Worm (Caenorhabditis elegans) whole organism, L4 larva: ENCODE results near the gene sulp-5.
A peak's percentile ranks its signal among the peaks of the same experiment; 100 is the strongest.

ENCODE experiments used
- D1046.2 ChIP-seq: fragments of 200-800 bp; sonication (Bioruptor generic); IDR thresholded peaks from 2 replicates; pipeline ENCODE4 v1.3.6; 2022; ENCODE audit warnings: missing genetic modification characterization, missing compliant biosample characterization
- F26F4.8 ChIP-seq: fragments of 200-800 bp; sonication (Bioruptor generic); conservative IDR thresholded peaks from 2 replicates; pipeline ENCODE4 v1.3.6; 2022; ENCODE audit warnings: missing genetic modification characterization, missing compliant biosample characterization
- F44E2.7 ChIP-seq: fragments of 200-800 bp; sonication (Bioruptor generic); IDR thresholded peaks from 2 replicates; pipeline ENCODE4 v2.1.2; 2022; ENCODE audit warnings: missing genetic modification characterization, missing compliant biosample characterization
- T20F7.1 ChIP-seq: fragments of 200-800 bp; sonication (Bioruptor generic); optimal IDR thresholded peaks from 2 replicates; lab custom pipeline; 2018; ENCODE audit warnings: mild to moderate bottlenecking, missing genetic modification characterization, missing compliant biosample characterization
- T26A8.4 ChIP-seq: fragments of 200-800 bp; sonication (Bioruptor generic); IDR thresholded peaks from 2 replicates; pipeline ENCODE4 v1.3.6; 2022; ENCODE audit warnings: missing genetic modification characterization, missing compliant biosample characterization
- aha-1 ChIP-seq: fragments of 150-350 bp; peaks from one replicate; lab custom pipeline; 2014; ENCODE audit warnings: missing biosample characterization, missing genetic modification characterization
- ceh-20 ChIP-seq: fragments of 200-800 bp; sonication (Bioruptor generic); IDR thresholded peaks from 2 replicates; pipeline ENCODE4 v1.3.6; 2022; ENCODE audit warnings: missing genetic modification reagents, missing genetic modification characterization, missing compliant biosample characterization
- ceh-32 ChIP-seq: sonication (generic microtip); optimal IDR thresholded peaks from 2 replicates; lab custom pipeline; 2016; ENCODE audit warnings: mild to moderate bottlenecking, missing genetic modification characterization, missing compliant biosample characterization; ENCODE audit not compliant: poor library complexity
- ceh-62 ChIP-seq: sonication (generic microtip); optimal IDR thresholded peaks from 2 replicates; lab custom pipeline; 2017; ENCODE audit warnings: missing biosample characterization, missing genetic modification characterization
- ceh-82 ChIP-seq: sonication (generic microtip); optimal IDR thresholded peaks from 2 replicates; lab custom pipeline; 2017; ENCODE audit warnings: missing biosample characterization, missing genetic modification characterization
- ces-1 ChIP-seq: fragments of 150-350 bp; sonication (generic microtip); optimal IDR thresholded peaks from 4 replicates; lab custom pipeline; 2014; ENCODE audit warnings: missing biosample characterization, missing genetic modification reagents, missing genetic modification characterization
- cey-2 ChIP-seq: sonication (generic microtip); optimal IDR thresholded peaks from 3 replicates; lab custom pipeline; 2017; ENCODE audit warnings: missing genetic modification characterization, mild to moderate bottlenecking, missing compliant biosample characterization, antibody characterized with exemption, borderline replicate concordance; ENCODE audit not compliant: insufficient read depth
- daf-16 ChIP-seq, 3 experiments: sonication (generic microtip); optimal IDR thresholded peaks; 2 replicates each; lab custom pipeline; 2016 to 2017; ENCODE audit warnings: missing genetic modification characterization in 3 of 3, missing genetic modification reagents in 3 of 3, mild to moderate bottlenecking in 2 of 3, missing compliant biosample characterization in 2 of 3, missing biosample characterization in 1 of 3, moderate library complexity in 1 of 3
- daf-8 ChIP-seq: fragments of 200-800 bp; sonication (Bioruptor generic); IDR thresholded peaks from 2 replicates; pipeline ENCODE4 v1.3.6; 2022; ENCODE audit warnings: missing genetic modification characterization, missing compliant biosample characterization
- dmd-9 ChIP-seq: fragments of 200-800 bp; sonication (Bioruptor generic); IDR thresholded peaks from 2 replicates; pipeline ENCODE4 v1.3.6; 2022; ENCODE audit warnings: missing genetic modification reagents, missing genetic modification characterization, missing compliant biosample characterization
- duxl-1 ChIP-seq: sonication (generic microtip); optimal IDR thresholded peaks from 2 replicates; lab custom pipeline; 2016; ENCODE audit warnings: mild to moderate bottlenecking, missing genetic modification characterization, moderate library complexity, missing compliant biosample characterization; ENCODE audit not compliant: poor library complexity
- dve-1 ChIP-seq: sonication (generic microtip); optimal IDR thresholded peaks from 2 replicates; lab custom pipeline; 2017; ENCODE audit warnings: antibody characterized with exemption, mild to moderate bottlenecking, missing genetic modification characterization, missing compliant biosample characterization; ENCODE audit not compliant: insufficient read depth
- egl-27 ChIP-seq: sonication (generic microtip); optimal IDR thresholded peaks from 3 replicates; lab custom pipeline; 2017; ENCODE audit warnings: missing biosample characterization, missing genetic modification reagents, missing genetic modification characterization
- fkh-10 ChIP-seq: fragments of 150-350 bp; optimal IDR thresholded peaks from 2 replicates; lab custom pipeline; 2014; ENCODE audit warnings: missing biosample characterization, missing genetic modification reagents, missing genetic modification characterization
- hlh-11 ChIP-seq: fragments of 200-800 bp; sonication (Bioruptor generic); optimal IDR thresholded peaks from 2 replicates; lab custom pipeline; 2018; ENCODE audit warnings: mild to moderate bottlenecking, missing genetic modification characterization, missing compliant biosample characterization
- lim-7 ChIP-seq: fragments of 200-800 bp; sonication (Bioruptor generic); IDR thresholded peaks from 2 replicates; pipeline ENCODE4 v1.3.6; 2022; ENCODE audit warnings: missing genetic modification characterization, missing compliant biosample characterization
- lin-1 ChIP-seq: fragments of 200-800 bp; sonication (Bioruptor generic); IDR thresholded peaks from 2 replicates; pipeline ENCODE4 v1.3.6; 2022; ENCODE audit warnings: missing genetic modification reagents, missing genetic modification characterization, missing compliant biosample characterization
- lin-13 ChIP-seq: fragments of 150-350 bp; optimal IDR thresholded peaks from 2 replicates; lab custom pipeline; 2014; ENCODE audit warnings: missing biosample characterization, missing genetic modification reagents, missing genetic modification characterization
- lin-38 ChIP-seq: fragments of 200-800 bp; sonication (Bioruptor generic); IDR thresholded peaks from 2 replicates; pipeline ENCODE4 v1.3.6; 2022; ENCODE audit warnings: missing genetic modification reagents, missing genetic modification characterization, missing compliant biosample characterization
- lin-39 ChIP-seq: fragments of 150-350 bp; optimal IDR thresholded peaks from 2 replicates; lab custom pipeline; 2014; ENCODE audit warnings: missing biosample characterization, missing genetic modification reagents, missing genetic modification characterization
- mdl-1 ChIP-seq, 2 experiments: fragments of 150-350 bp in 1 of 2; sonication (generic microtip) in 1 of 2; optimal IDR thresholded peaks; 2 replicates each; lab custom pipeline; 2014 to 2017; ENCODE audit warnings: missing biosample characterization in 2 of 2, missing genetic modification characterization in 2 of 2
- mep-1 ChIP-seq: fragments of 150-350 bp; sonication (generic microtip); optimal IDR thresholded peaks from 3 replicates; lab custom pipeline; 2014; ENCODE audit warnings: missing biosample characterization, missing genetic modification characterization
- mes-2 ChIP-seq: sonication (generic microtip); optimal IDR thresholded peaks from 2 replicates; lab custom pipeline; 2016; ENCODE audit warnings: missing genotype, mild to moderate bottlenecking, missing genetic modification characterization, missing compliant biosample characterization; ENCODE audit not compliant: poor library complexity, severe bottlenecking
- nhr-25 ChIP-seq: sonication (generic microtip); optimal IDR thresholded peaks from 2 replicates; lab custom pipeline; 2017; ENCODE audit warnings: missing genetic modification characterization, mild to moderate bottlenecking, missing compliant biosample characterization, antibody characterized with exemption, moderate library complexity, borderline replicate concordance; ENCODE audit not compliant: insufficient read depth
- nhr-6 ChIP-seq: fragments of 150-350 bp; optimal IDR thresholded peaks from 2 replicates; lab custom pipeline; 2014; ENCODE audit warnings: missing biosample characterization, missing genetic modification characterization
- pqm-1 ChIP-seq: sonication (generic microtip); optimal IDR thresholded peaks from 2 replicates; lab custom pipeline; 2017; ENCODE audit warnings: missing biosample characterization, missing genetic modification characterization
- set-16 ChIP-seq: fragments of 200-800 bp; sonication (Bioruptor generic); IDR thresholded peaks from 2 replicates; pipeline ENCODE4 v1.3.6; 2022; ENCODE audit warnings: missing genetic modification reagents, missing genetic modification characterization, missing compliant biosample characterization
- snpc-4 ChIP-seq: fragments of 150-350 bp; optimal IDR thresholded peaks from 2 replicates; lab custom pipeline; 2014; ENCODE audit warnings: missing biosample characterization, missing genetic modification characterization
- spr-3 ChIP-seq: fragments of 200-800 bp; sonication (Bioruptor generic); optimal IDR thresholded peaks from 2 replicates; lab custom pipeline; 2018; ENCODE audit warnings: mild to moderate bottlenecking, missing genetic modification characterization, missing compliant biosample characterization
- unc-62 ChIP-seq, 3 experiments: fragments of 150-350 bp in 1 of 3; sonication (generic microtip); optimal IDR thresholded peaks in 2 of 3; peaks in 1 of 3; 1 replicate in 1 of 3; 2 replicates in 2 of 3; lab custom pipeline; 2014 to 2017; ENCODE audit warnings: missing biosample characterization in 3 of 3, missing genetic modification characterization in 3 of 3, missing genetic modification reagents in 3 of 3, missing genotype in 1 of 3
- zag-1 ChIP-seq: fragments of 150-350 bp; optimal IDR thresholded peaks from 2 replicates; lab custom pipeline; 2014; ENCODE audit warnings: missing biosample characterization, missing genetic modification characterization
- zfp-3 ChIP-seq: fragments of 200-800 bp; sonication (Bioruptor generic); conservative IDR thresholded peaks from 2 replicates; pipeline ENCODE4 v1.3.6; 2022; ENCODE audit warnings: missing genetic modification reagents, missing genetic modification characterization, missing compliant biosample characterization

sulp-5 gene

DNA sequence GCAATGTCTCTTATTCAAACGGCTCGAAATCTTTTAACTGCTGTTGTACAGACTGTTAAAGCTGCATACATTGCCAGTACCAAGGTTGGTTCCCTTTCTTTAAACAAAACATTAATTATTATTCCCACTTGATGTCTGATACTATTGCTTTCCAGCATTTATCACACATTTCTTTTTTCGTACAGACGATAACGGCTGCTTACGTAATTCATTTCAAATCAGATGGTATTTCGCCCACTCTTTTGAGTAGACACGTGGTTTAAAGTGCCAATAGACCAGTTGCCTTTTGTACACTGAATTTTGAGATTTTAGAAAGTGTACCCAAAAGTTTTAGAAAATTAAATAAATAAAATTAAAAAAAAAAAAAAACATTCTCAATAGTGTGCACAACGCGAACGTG is 30.4 kb upstream of the sulp-5 start (continued):
- TF ChIP-seq F44E2.7 (GFP tag; lab: Robert Waterston, UW) = no peak
- TF ChIP-seq F26F4.8 (GFP tag; lab: Robert Waterston, UW) = no peak
- TF ChIP-seq spr-3 (GFP tag; lab: Kevin White, UChicago) = no peak
- peak; percentile 10 for TF ChIP-seq pqm-1
- no peak for TF ChIP-seq ceh-20 (GFP tag; lab: Robert Waterston, UW)
- no peak for TF ChIP-seq dmd-9 (GFP tag; lab: Robert Waterston, UW)
- TF ChIP-seq hlh-11 = peak; percentile 32
- TF ChIP-seq mes-2 (tag; lab: Kevin White, UChicago) = no peak
- no peak for TF ChIP-seq lim-7
- no peak for TF ChIP-seq egl-27 (tag; lab: Kevin White, UChicago)
- no peak for TF ChIP-seq daf-8 (GFP tag; lab: Robert Waterston, UW)
- no peak for TF ChIP-seq ceh-82 (tag; lab: Kevin White, UChicago)
- no peak for TF ChIP-seq fkh-10 (GFP tag; lab: Kevin White, UChicago)
- TF ChIP-seq mep-1 = no peak
- no peak for TF ChIP-seq T20F7.1 (GFP tag; lab: Kevin White, UChicago)
- no peak for TF ChIP-seq snpc-4 (tag; lab: Kevin White, UChicago)
- no peak for TF ChIP-seq lin-13 (GFP tag; lab: Kevin White, UChicago)
- TF ChIP-seq ces-1 (GFP tag; lab: Kevin White, UChicago) = no peak

DNA sequence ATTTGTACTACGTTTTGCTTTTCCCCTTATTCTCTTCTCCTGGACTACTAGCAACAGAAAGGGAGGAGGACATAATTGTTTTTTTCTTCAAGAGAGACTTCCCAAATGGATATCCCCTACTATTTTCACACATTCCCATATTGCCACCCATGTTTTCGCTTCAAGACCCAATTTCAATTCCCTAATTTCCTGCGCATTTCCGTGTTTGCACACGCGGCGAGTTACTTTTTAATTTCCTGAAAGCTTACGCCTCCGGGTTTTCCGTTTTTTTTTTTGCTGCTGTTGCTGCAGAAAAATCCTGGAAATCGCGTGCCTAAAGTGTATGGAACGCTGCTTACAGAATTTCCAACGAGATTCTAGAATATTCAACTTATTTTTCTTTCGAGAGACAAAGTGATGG is 27.5 kb upstream of the sulp-5 start:
- TF ChIP-seq aha-1 (tag; lab: Kevin White, UChicago) (peak; percentile 51), cey-2 (tag; lab: Kevin White, UChicago) (no peak), unc-62 (GFP tag; optimal IDR thresholded peaks at IDR 0.05 in 1 of 2; lab: Kevin White, UChicago) (peak in 1 of 2 experiments; percentile 93), unc-62 (tag; optimal IDR thresholded peaks at IDR 0.05; lab: Kevin White, UChicago) (no peak), ceh-32 (tag; lab: Kevin White, UChicago) (no peak), T26A8.4 (GFP tag; lab: Robert Waterston, UW) (no peak), nhr-25 (tag; lab: Kevin White, UChicago) (no peak)
- TF ChIP-seq, all 104 proteins: peak for 2

ce11 chrV:11853723-11854122 is 26.1 kb upstream of the sulp-5 start:
- TF ChIP-seq mdl-1 (tag; optimal IDR thresholded peaks at IDR 0.05; lab: Kevin White, UChicago) (peak in 1 of 2 experiments; percentile 8), lin-1 (GFP tag; lab: Robert Waterston, UW) (no peak), mep-1 (no peak), lin-39 (no peak), ceh-20 (GFP tag; lab: Robert Waterston, UW) (no peak), ceh-62 (tag; lab: Kevin White, UChicago) (no peak), daf-16 (GFP tag; optimal IDR thresholded peaks at IDR 0.05; lab: Kevin White, UChicago) (no peak), daf-16 (tag; optimal IDR thresholded peaks at IDR 0.05; lab: Kevin White, UChicago) (peak; percentile 52), zfp-3 (GFP tag; lab: Robert Waterston, UW) (no peak), set-16 (GFP tag; lab: Robert Waterston, UW) (no peak), duxl-1 (tag; lab: Kevin White, UChicago) (no peak), nhr-6 (no peak), dve-1 (tag; lab: Kevin White, UChicago) (peak; percentile 10), mes-2 (tag; lab: Kevin White, UChicago) (no peak), D1046.2 (GFP tag; lab: Robert Waterston, UW) (no peak), lin-38 (GFP tag; lab: Robert Waterston, UW) (no peak), ces-1 (GFP tag; lab: Kevin White, UChicago) (no peak), zag-1 (tag; lab: Kevin White, UChicago) (no peak)
